Worm (Caenorhabditis elegans): ENCODE data around the gene ceh-31.

Gene ceh-31

DNA sequence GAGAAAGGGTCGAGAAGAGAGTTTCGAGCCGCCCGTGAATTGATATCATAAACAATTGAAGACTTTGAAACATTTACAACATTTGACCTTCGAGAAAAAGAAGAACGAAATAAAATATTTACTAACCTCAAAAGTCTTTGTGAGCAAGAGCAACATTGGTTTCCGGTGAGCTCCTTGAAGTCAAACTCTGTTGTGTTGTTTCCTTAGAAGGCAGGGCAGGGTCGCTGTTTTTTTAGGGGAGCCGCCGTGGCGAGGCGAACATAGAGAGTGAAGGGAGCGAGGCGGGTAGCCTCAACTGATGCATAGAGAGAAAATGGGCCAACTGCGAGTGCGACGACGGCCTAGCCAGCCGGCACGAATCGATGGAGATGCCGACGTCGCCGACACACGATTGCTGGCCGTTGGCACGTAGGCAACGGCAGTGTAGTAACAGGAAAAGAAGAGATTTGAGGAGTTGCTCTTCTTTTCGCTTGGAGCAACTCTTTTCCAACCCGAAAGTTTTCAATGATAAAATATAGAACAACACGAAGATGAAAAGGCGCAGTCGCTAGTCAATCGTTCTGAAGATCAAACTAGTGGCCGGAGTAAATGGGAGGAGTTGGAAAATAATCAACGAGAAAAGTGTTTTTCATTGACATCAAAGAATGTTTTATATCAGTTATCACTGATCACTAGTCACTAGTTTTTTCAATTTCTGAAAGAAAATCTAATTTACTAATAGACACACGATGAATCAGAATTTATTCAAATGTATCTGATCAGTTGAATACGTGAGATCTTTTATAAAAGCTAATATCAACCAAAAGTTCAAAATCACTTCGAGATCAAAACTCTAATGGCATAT is 46.0 kb upstream of the ceh-31 start, which contains the start of gene mai-1:
Gene mai-1, minus strand, starts transcription at position 557 of the 844 bp plus-strand sequence.
- peak; percentile 4 for TF ChIP-seq pat-9 (tag; optimal IDR thresholded peaks at IDR 0.05)
- no peak for TF ChIP-seq madf-2 (tag; optimal IDR thresholded peaks at IDR 0.05)
- TF ChIP-seq unc-42 (tag; optimal IDR thresholded peaks at IDR 0.05) = no peak
- TF ChIP-seq npax-4 (tag; optimal IDR thresholded peaks at IDR 0.05) = no peak
- peak; percentile 24 for TF ChIP-seq ref-2 (tag; optimal IDR thresholded peaks at IDR 0.05)
- TF ChIP-seq ceh-14 (tag; optimal IDR thresholded peaks at IDR 0.05) = no peak
- TF ChIP-seq ceh-31 (tag; optimal IDR thresholded peaks at IDR 0.05) = peak; percentile 74
- TF ChIP-seq ceh-18 (tag; optimal IDR thresholded peaks at IDR 0.05) = peak; percentile 83
- peak; percentile 67 for TF ChIP-seq tbx-2 (tag; optimal IDR thresholded peaks at IDR 0.05)
- TF ChIP-seq nfya-1 (tag; optimal IDR thresholded peaks at IDR 0.05) = peak; percentile 51
- TF ChIP-seq ceh-34 (tag; optimal IDR thresholded peaks at IDR 0.05) = peak; percentile 30

- no peak for TF ChIP-seq ceh-31 (tag; optimal IDR thresholded peaks at IDR 0.05)
- TF ChIP-seq mec-3 (tag; optimal IDR thresholded peaks at IDR 0.05; ENCODE audit: borderline replicate concordance) = peak; percentile 34
- peak; percentile 7 for TF ChIP-seq hlh-30 (tag; optimal IDR thresholded peaks at IDR 0.05; ENCODE audit: insufficient read depth)
- TF ChIP-seq unc-86 (tag; optimal IDR thresholded peaks at IDR 0.05) = no peak
- peak; percentile 27 for TF ChIP-seq elt-2 (tag; optimal IDR thresholded peaks at IDR 0.05)
- TF ChIP-seq sdc-2 (tag; optimal IDR thresholded peaks at IDR 0.05) = no peak
These were observed 45.2 kb upstream of the ceh-31 start for ce11 chrX:3115134-3116032.

DNA sequence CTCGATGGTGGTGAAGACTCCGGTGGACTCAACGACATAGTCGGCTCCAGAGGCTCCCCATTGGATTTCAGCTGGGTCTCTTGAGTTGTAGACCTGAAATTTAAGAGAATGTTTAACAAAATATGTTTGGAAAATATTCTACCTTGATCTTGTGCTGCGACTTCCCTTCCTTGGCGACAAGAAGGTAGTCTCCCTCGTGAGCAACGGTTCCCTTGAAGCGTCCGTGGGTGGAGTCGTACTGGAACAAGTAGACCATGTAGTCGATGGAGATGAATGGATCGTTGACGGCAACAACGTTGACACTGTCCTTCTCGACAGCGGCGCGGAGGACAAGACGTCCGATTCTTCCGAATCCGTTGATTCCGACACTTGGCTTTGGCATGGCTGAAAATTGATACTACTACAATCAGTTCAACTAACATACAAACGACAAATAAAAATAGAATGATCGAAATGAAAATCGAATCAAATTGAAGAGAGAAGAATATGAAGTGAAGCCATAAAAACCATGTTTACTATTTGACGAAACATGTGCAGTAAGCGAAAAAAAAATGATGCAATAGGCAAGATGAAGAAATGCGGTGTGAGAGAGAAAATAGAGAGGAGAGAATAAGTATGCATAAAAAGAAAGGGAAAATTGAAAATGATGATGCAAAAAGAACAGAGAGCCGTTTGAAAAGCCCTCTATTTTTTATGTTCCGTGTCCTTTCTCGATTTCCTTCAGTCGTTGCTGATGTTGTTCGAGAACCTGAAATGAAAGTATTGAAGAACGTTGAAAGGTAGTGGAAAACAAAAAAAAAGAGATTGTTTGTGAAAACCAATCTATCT is 44.3 kb upstream of the ceh-31 start, which contains the start of gene gpd-2:
Gene gpd-2, minus strand, starts transcription at position 384 of the 828 bp plus-strand sequence.
- TF ChIP-seq unc-55 (GFP tag; optimal IDR thresholded peaks at IDR 0.05) (no peak), hlh-15 (tag; optimal IDR thresholded peaks at IDR 0.05) (no peak), ceh-22 (tag; optimal IDR thresholded peaks at IDR 0.05) (no peak)

DNA sequence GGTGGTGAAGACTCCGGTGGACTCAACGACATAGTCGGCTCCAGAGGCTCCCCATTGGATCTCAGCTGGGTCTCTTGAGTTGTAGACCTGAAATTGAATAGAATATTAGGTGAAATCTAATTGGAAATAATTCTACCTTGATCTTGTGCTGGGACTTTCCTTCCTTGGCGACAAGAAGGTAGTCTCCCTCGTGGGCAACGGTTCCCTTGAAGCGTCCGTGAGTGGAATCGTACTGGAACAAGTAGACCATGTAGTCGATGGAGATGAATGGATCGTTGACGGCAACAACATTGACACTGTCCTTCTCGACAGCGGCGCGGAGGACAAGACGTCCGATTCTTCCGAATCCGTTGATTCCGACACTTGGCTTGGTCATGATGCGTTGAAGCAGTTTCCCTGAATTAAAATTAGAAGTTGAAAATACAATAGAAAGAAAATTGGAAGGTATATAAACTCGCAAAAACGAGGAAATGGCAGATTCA is 42.8 kb upstream of the ceh-31 start, which contains the start of gene gpd-3:
Gene gpd-3, minus strand, starts transcription at position 396 of the 482 bp plus-strand sequence.
- TF ChIP-seq lin-11 (tag; optimal IDR thresholded peaks at IDR 0.05) = no peak
- TF ChIP-seq F13H6.1 (tag; optimal IDR thresholded peaks at IDR 0.05) = no peak
- TF ChIP-seq K02D7.2 (tag; optimal IDR thresholded peaks at IDR 0.05) = no peak
- no peak for TF ChIP-seq odd-2 (tag; optimal IDR thresholded peaks at IDR 0.05)
- no peak for TF ChIP-seq pax-1 (tag; optimal IDR thresholded peaks at IDR 0.05)
- no peak for TF ChIP-seq hlh-15 (tag; optimal IDR thresholded peaks at IDR 0.05)
- no peak for TF ChIP-seq fkh-10 (GFP tag; optimal IDR thresholded peaks at IDR 0.05)
- no peak for TF ChIP-seq ttx-3 (tag; optimal IDR thresholded peaks at IDR 0.05)

ce11 chrX:3111687-3112086 is 41.5 kb upstream of the ceh-31 start:
- no peak for TF ChIP-seq ceh-18 (tag; optimal IDR thresholded peaks at IDR 0.05)
- TF ChIP-seq unc-42 (tag; optimal IDR thresholded peaks at IDR 0.05) = peak; percentile 14
- TF ChIP-seq unc-55 (GFP tag; optimal IDR thresholded peaks at IDR 0.05) = peak; percentile 12

- TF ChIP-seq pag-3 (tag; optimal IDR thresholded peaks at IDR 0.05; ENCODE audit: borderline replicate concordance) (no peak), unc-3 (GFP tag; conservative IDR thresholded peaks at IDR 0.05) (no peak), unc-3 (tag; optimal IDR thresholded peaks at IDR 0.05) (peak; percentile 4), unc-42 (tag; optimal IDR thresholded peaks at IDR 0.05) (peak; percentile 71), zip-5 (tag; optimal IDR thresholded peaks at IDR 0.05) (no peak)
These were observed 40.8 kb upstream of the ceh-31 start for ce11 chrX:3111066-3111465.
